Fruit fly (Drosophila melanogaster) whole organism, embryonic: ENCODE data around the gene CG43062.

Experiments used
- Awh ChIP-seq: fragments of 200-800 bp; sonication (Bioruptor generic); IDR thresholded peaks from 2 replicates; pipeline ENCODE4, ENCODE4 v1.3.6; 2022; ENCODE audit warnings: missing biosample characterization, missing genetic modification characterization
- BtbVII ChIP-seq: fragments of 200-800 bp; sonication (Bioruptor generic); optimal IDR thresholded peaks from 3 replicates; lab custom pipeline; 2017; ENCODE audit warnings: missing biosample characterization, mild to moderate bottlenecking, missing genetic modification characterization
- CG10147 ChIP-seq: fragments of 200-800 bp; sonication (Bioruptor generic); optimal IDR thresholded peaks from 2 replicates; lab custom pipeline; 2019; ENCODE audit warnings: missing biosample characterization, mild to moderate bottlenecking, missing genetic modification characterization, moderate library complexity
- CG10654 ChIP-seq: fragments of 200-800 bp; sonication (Bioruptor generic); optimal IDR thresholded peaks from 2 replicates; lab custom pipeline; 2016; ENCODE audit warnings: missing biosample characterization, missing genetic modification characterization
- CG11456 ChIP-seq: fragments of 200-800 bp; sonication (Bioruptor generic); IDR thresholded peaks from 3 replicates; pipeline ENCODE4 v1.3.6; 2022; ENCODE audit warnings: missing biosample characterization, missing genetic modification characterization
- CG12155 ChIP-seq: fragments of 200-800 bp; sonication (Bioruptor generic); optimal IDR thresholded peaks from 3 replicates; lab custom pipeline; 2016; ENCODE audit warnings: missing biosample characterization, missing genetic modification characterization
- CG12236 ChIP-seq: fragments of 200-800 bp; sonication (Bioruptor generic); optimal IDR thresholded peaks from 2 replicates; lab custom pipeline; 2016; ENCODE audit warnings: missing biosample characterization, missing genetic modification characterization
- CG13775 ChIP-seq: fragments of 200-800 bp; sonication (Bioruptor generic); optimal IDR thresholded peaks from 3 replicates; lab custom pipeline; 2017; ENCODE audit warnings: missing biosample characterization, mild to moderate bottlenecking, missing genetic modification characterization
- CG15514 ChIP-seq: fragments of 200-800 bp; sonication (Bioruptor generic); optimal IDR thresholded peaks from 3 replicates; lab custom pipeline; 2017; ENCODE audit warnings: missing biosample characterization, missing genetic modification characterization, mild to moderate bottlenecking, moderate library complexity, missing genetic modification reagents
- CG18599 ChIP-seq: fragments of 200-800 bp; sonication (Bioruptor generic); optimal IDR thresholded peaks from 3 replicates; lab custom pipeline; 2017; ENCODE audit warnings: missing biosample characterization, missing genetic modification characterization, mild to moderate bottlenecking, moderate library complexity, missing genetic modification reagents
- CG2120 ChIP-seq: fragments of 200-800 bp; sonication (Bioruptor generic); optimal IDR thresholded peaks from 3 replicates; lab custom pipeline; 2016; ENCODE audit warnings: missing biosample characterization, missing genetic modification characterization
- CG30403 ChIP-seq: fragments of 200-800 bp; sonication (Bioruptor generic); optimal IDR thresholded peaks from 3 replicates; lab custom pipeline; 2016; ENCODE audit warnings: missing biosample characterization, missing genetic modification characterization
- CG3065 ChIP-seq: fragments of 200-800 bp; sonication (Bioruptor generic); optimal IDR thresholded peaks from 2 replicates; lab custom pipeline; 2016; ENCODE audit warnings: missing biosample characterization, missing genetic modification characterization
- CG31441 ChIP-seq: fragments of 200-800 bp; sonication (Bioruptor generic); IDR thresholded peaks from 2 replicates; pipeline ENCODE4 v1.3.6; 2022; ENCODE audit warnings: missing biosample characterization, missing genetic modification characterization
- CG34224 ChIP-seq: fragments of 200-800 bp; sonication (Bioruptor generic); IDR thresholded peaks from 3 replicates; pipeline ENCODE4 v1.3.6; 2022; ENCODE audit warnings: missing biosample characterization, missing genetic modification characterization; ENCODE audit not compliant: partially characterized antibody
- CG4282 ChIP-seq: fragments of 200-800 bp; sonication (Bioruptor generic); optimal IDR thresholded peaks from 2 replicates; lab custom pipeline; 2016; ENCODE audit warnings: missing biosample characterization, missing genetic modification characterization
- CG4404 ChIP-seq: fragments of 200-800 bp; sonication (Bioruptor generic); IDR thresholded peaks from 2 replicates; pipeline ENCODE4 v1.3.6; 2022; ENCODE audit warnings: missing biosample characterization, missing genetic modification characterization
- CG4820 ChIP-seq: fragments of 200-800 bp; sonication (Bioruptor generic); optimal IDR thresholded peaks from 3 replicates; lab custom pipeline; 2016; ENCODE audit warnings: missing biosample characterization, missing genetic modification characterization
- CG7786 ChIP-seq: fragments of 200-800 bp; sonication (Bioruptor generic); optimal IDR thresholded peaks from 2 replicates; lab custom pipeline; 2016; ENCODE audit warnings: missing biosample characterization, missing genetic modification characterization
- CG7963 ChIP-seq: fragments of 200-800 bp; sonication (Bioruptor generic); IDR thresholded peaks from 3 replicates; pipeline ENCODE4 v1.3.6; 2022; ENCODE audit warnings: missing biosample characterization, missing genetic modification characterization; ENCODE audit not compliant: partially characterized antibody
- CG8089 ChIP-seq: fragments of 200-800 bp; sonication (Bioruptor generic); optimal IDR thresholded peaks from 3 replicates; lab custom pipeline; 2016; ENCODE audit warnings: missing biosample characterization, missing genetic modification characterization
- CoRest ChIP-seq: fragments of 200-800 bp; sonication (Bioruptor generic); optimal IDR thresholded peaks from 3 replicates; lab custom pipeline; 2018; ENCODE audit warnings: missing biosample characterization, mild to moderate bottlenecking, missing genetic modification characterization, moderate library complexity
- Dp ChIP-seq: fragments of 200-800 bp; sonication (Bioruptor generic); optimal IDR thresholded peaks from 2 replicates; lab custom pipeline; 2018; ENCODE audit warnings: missing biosample characterization, mild to moderate bottlenecking, missing genetic modification characterization, moderate library complexity
- GATAe ChIP-seq: fragments of 200-800 bp; sonication (Bioruptor generic); conservative IDR thresholded peaks from 2 replicates; pipeline ENCODE4 v1.3.6; 2022; ENCODE audit warnings: missing biosample characterization, missing genetic modification characterization
- Lpt ChIP-seq: fragments of >200 bp; optimal IDR thresholded peaks from 2 replicates; lab custom pipeline; 2018; ENCODE audit warnings: missing biosample characterization, missing genetic modification characterization
- NC2α ChIP-seq: fragments of 200-800 bp; sonication (Bioruptor generic); optimal IDR thresholded peaks from 2 replicates; lab custom pipeline; 2016; ENCODE audit warnings: missing biosample characterization, missing genetic modification characterization
- Nf-YB ChIP-seq: fragments of 200-800 bp; sonication (Bioruptor generic); optimal IDR thresholded peaks from 3 replicates; lab custom pipeline; 2019; ENCODE audit warnings: missing biosample characterization, mild to moderate bottlenecking, missing genetic modification characterization, moderate library complexity
- Rx ChIP-seq: fragments of 200-800 bp; sonication (Bioruptor generic); IDR thresholded peaks from 2 replicates; pipeline ENCODE4 v1.3.6; 2022; ENCODE audit warnings: missing biosample characterization, missing genetic modification characterization
- Six4 ChIP-seq: fragments of 200-800 bp; sonication (Bioruptor generic); optimal IDR thresholded peaks from 2 replicates; lab custom pipeline; 2016; ENCODE audit warnings: missing biosample characterization, missing genetic modification characterization
- Xbp1 ChIP-seq: fragments of 200-800 bp; sonication (Bioruptor generic); optimal IDR thresholded peaks from 3 replicates; lab custom pipeline; 2016; ENCODE audit warnings: missing biosample characterization, mild to moderate bottlenecking, missing genetic modification characterization
- danr ChIP-seq: fragments of 200-800 bp; sonication (Bioruptor generic); IDR thresholded peaks from 2 replicates; pipeline ENCODE4 v1.3.6; 2022; ENCODE audit warnings: missing biosample characterization, missing genetic modification characterization
- dpn ChIP-seq, 2 experiments: fragments of 200-800 bp; sonication (Bioruptor generic); optimal IDR thresholded peaks; 3 replicates each; lab custom pipeline; 2016; ENCODE audit warnings: missing biosample characterization in 2 of 2, missing genetic modification characterization in 2 of 2
- eve ChIP-seq, 2 experiments: fragments of >200 bp; optimal IDR thresholded peaks; 2 replicates each; lab custom pipeline; 2017; ENCODE audit warnings: missing biosample characterization in 2 of 2, missing genetic modification characterization in 2 of 2
- fd3F ChIP-seq: fragments of 200-800 bp; sonication (Bioruptor generic); optimal IDR thresholded peaks from 2 replicates; lab custom pipeline; 2018; ENCODE audit warnings: missing biosample characterization, mild to moderate bottlenecking, missing genetic modification characterization, moderate library complexity
- gem ChIP-seq: fragments of 200-800 bp; sonication (Bioruptor generic); optimal IDR thresholded peaks from 2 replicates; lab custom pipeline; 2019; ENCODE audit warnings: missing biosample characterization, mild to moderate bottlenecking, missing genetic modification characterization, moderate library complexity
- grau ChIP-seq: fragments of 200-800 bp; optimal IDR thresholded peaks from 3 replicates; lab custom pipeline; 2019; ENCODE audit warnings: missing biosample characterization, mild to moderate bottlenecking, missing genetic modification characterization, moderate library complexity
- hbn ChIP-seq: fragments of 200-800 bp; sonication (Bioruptor generic); IDR thresholded peaks from 2 replicates; pipeline ENCODE4 v1.3.6; 2022; ENCODE audit warnings: missing biosample characterization, missing genetic modification characterization; ENCODE audit not compliant: partially characterized antibody
- nau ChIP-seq: fragments of 200-800 bp; sonication (Bioruptor generic); optimal IDR thresholded peaks from 3 replicates; lab custom pipeline; 2017; ENCODE audit warnings: missing biosample characterization, mild to moderate bottlenecking, missing genetic modification characterization, missing genetic modification reagents
- nerfin-1 ChIP-seq: fragments of 200-800 bp; sonication (Bioruptor generic); optimal IDR thresholded peaks from 3 replicates; lab custom pipeline; 2019; ENCODE audit warnings: missing biosample characterization, mild to moderate bottlenecking, missing genetic modification characterization, moderate library complexity
- nerfin-2 ChIP-seq: fragments of 200-800 bp; sonication (Bioruptor generic); IDR thresholded peaks from 2 replicates; pipeline ENCODE4 v1.3.6; 2022; ENCODE audit warnings: missing biosample characterization, missing genetic modification characterization; ENCODE audit not compliant: partially characterized antibody
- nmo ChIP-seq: fragments of 200-800 bp; sonication (Bioruptor generic); optimal IDR thresholded peaks from 2 replicates; lab custom pipeline; 2018; ENCODE audit warnings: missing biosample characterization, mild to moderate bottlenecking, missing genetic modification characterization, moderate library complexity
- onecut ChIP-seq: fragments of 200-800 bp; sonication (Bioruptor generic); IDR thresholded peaks from 2 replicates; pipeline ENCODE4 v1.3.6; 2022; ENCODE audit warnings: missing biosample characterization, missing genetic modification characterization
- psq ChIP-seq: fragments of 200-800 bp; sonication (Bioruptor generic); optimal IDR thresholded peaks from 2 replicates; lab custom pipeline; 2017; ENCODE audit warnings: missing biosample characterization, missing genetic modification characterization
- pum ChIP-seq: fragments of 200-800 bp; sonication (Bioruptor generic); optimal IDR thresholded peaks from 2 replicates; lab custom pipeline; 2016; ENCODE audit warnings: missing biosample characterization, missing genetic modification characterization
- rib ChIP-seq: fragments of 200-800 bp; sonication (Bioruptor generic); IDR thresholded peaks from 2 replicates; pipeline ENCODE4 v1.3.6; 2022; ENCODE audit warnings: missing biosample characterization, missing genetic modification characterization
- shn ChIP-seq: fragments of 200-800 bp; sonication (Bioruptor generic); optimal IDR thresholded peaks from 3 replicates; lab custom pipeline; 2016; ENCODE audit warnings: missing biosample characterization, missing genetic modification characterization
- ssp ChIP-seq: fragments of 200-800 bp; sonication (Bioruptor generic); IDR thresholded peaks from 2 replicates; pipeline ENCODE4 v1.3.6; 2022; ENCODE audit warnings: missing biosample characterization, missing genetic modification characterization
- tup ChIP-seq: fragments of 200-800 bp; sonication (Bioruptor generic); optimal IDR thresholded peaks from 2 replicates; lab custom pipeline; 2016; ENCODE audit warnings: missing biosample characterization, mild to moderate bottlenecking, missing genetic modification characterization, moderate library complexity
- wor ChIP-seq: fragments of 200-800 bp; sonication (Bioruptor generic); IDR thresholded peaks from 2 replicates; pipeline ENCODE4 v1.3.6; 2022; ENCODE audit warnings: missing biosample characterization, missing genetic modification characterization
- zf30C ChIP-seq: fragments of 200-800 bp; sonication (Bioruptor generic); optimal IDR thresholded peaks from 3 replicates; lab custom pipeline; 2018; ENCODE audit warnings: missing biosample characterization, mild to moderate bottlenecking, missing genetic modification characterization

The CG43062 gene

DNA sequence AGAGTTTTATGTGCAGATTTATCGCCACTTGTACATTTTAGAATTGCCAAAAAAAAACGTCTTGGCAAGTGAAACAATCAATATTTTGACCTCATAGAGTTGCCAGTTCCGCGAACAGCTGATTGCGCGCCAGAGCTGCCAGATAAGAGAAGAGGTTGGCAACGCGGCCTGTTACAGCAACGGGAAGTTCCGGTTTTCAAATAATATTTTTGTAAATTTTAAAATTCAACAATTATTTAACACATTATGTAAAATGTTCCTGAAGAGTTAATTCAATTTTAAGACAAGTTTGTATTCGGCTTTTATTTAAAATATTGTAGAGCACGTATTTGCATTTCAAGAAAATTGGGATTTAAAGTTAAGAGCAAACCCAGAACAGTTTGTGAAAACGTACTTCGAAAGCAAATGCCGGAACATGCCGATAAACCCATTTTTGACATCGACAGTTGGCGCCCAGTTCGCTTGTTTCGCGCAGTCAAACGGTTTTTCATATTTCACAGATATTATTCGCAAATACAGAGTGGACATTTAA, 36.6 kb downstream of the CG43062 start, which contains the start of the genes prd1 and HisCl1 (continued):
- TF ChIP-seq Lpt (GFP tag; lab: Kevin White, UChicago): no peak
- peak; percentile 62 for TF ChIP-seq CG12155
- no peak for TF ChIP-seq gem
- TF ChIP-seq CG7786 (GFP tag; lab: Kevin White, UChicago): peak; percentile 60
- TF ChIP-seq Xbp1 (GFP tag; lab: Kevin White, UChicago): peak; percentile 76
- TF ChIP-seq fd3F (GFP tag; lab: Kevin White, UChicago): peak; percentile 68
- peak; percentile 43 for TF ChIP-seq pum (GFP tag; lab: Kevin White, UChicago)
- no peak for TF ChIP-seq grau (tag; lab: Kevin White, UChicago)
- TF ChIP-seq CG15514 (GFP tag; lab: Kevin White, UChicago): peak; percentile 77
- no peak for TF ChIP-seq hbn (GFP tag; lab: Robert Waterston, UW)
- TF ChIP-seq zf30C (GFP tag; lab: Kevin White, UChicago): no peak
- peak; percentile 57 to 70 for TF ChIP-seq dpn (GFP tag; optimal IDR thresholded peaks at IDR 0.05; lab: Kevin White, UChicago)
- TF ChIP-seq NC2α: no peak
- TF ChIP-seq CG11456 (GFP tag; lab: Robert Waterston, UW): peak; percentile 80
- TF ChIP-seq CG31441 (GFP tag; lab: Robert Waterston, UW): no peak
- TF ChIP-seq nau (GFP tag; lab: Kevin White, UChicago): no peak
- peak; percentile 73 for TF ChIP-seq Dp
- peak; percentile 41 for TF ChIP-seq CG8089 (GFP tag; lab: Kevin White, UChicago)
- 0 out of 2 replicates have a peak, but pooled peaks have one; percentile 35 for TF ChIP-seq Rx (GFP tag; lab: Robert Waterston, UW)
- no peak for TF ChIP-seq CG4282 (GFP tag; lab: Kevin White, UChicago)
- no peak; the same call in 1 of the 2 replicates for TF ChIP-seq GATAe
- no peak for TF ChIP-seq psq (GFP tag; lab: Kevin White, UChicago)
- TF ChIP-seq danr (GFP tag; lab: Robert Waterston, UW): no peak; the same call in 1 of the 2 replicates
- no peak for TF ChIP-seq CG34224 (GFP tag; lab: Robert Waterston, UW)
- no peak for TF ChIP-seq CG7963 (GFP tag; lab: Robert Waterston, UW)
- TF ChIP-seq CG4404 (GFP tag; lab: Robert Waterston, UW): peak; percentile 51; the same call in 1 of the 2 replicates
- TF ChIP-seq CoRest (tag; lab: Kevin White, UChicago): peak; percentile 91
- TF ChIP-seq ssp (GFP tag; lab: Robert Waterston, UW): peak; percentile 45
- peak; percentile 46 for TF ChIP-seq BtbVII (GFP tag; lab: Kevin White, UChicago)
- TF ChIP-seq Awh (GFP tag; lab: Robert Waterston, UW): 0 out of 2 replicates have a peak, but pooled peaks have one; percentile 36
- peak; percentile 99 for TF ChIP-seq onecut (GFP tag; lab: Robert Waterston, UW)
- no peak for TF ChIP-seq eve (GFP tag; optimal IDR thresholded peaks at IDR 0.05; lab: Kevin White, UChicago)
- TF ChIP-seq Six4 (GFP tag; lab: Kevin White, UChicago): peak; percentile 35
- peak; percentile 78 for TF ChIP-seq nerfin-1 (tag; lab: Kevin White, UChicago)
- peak; percentile 50 for TF ChIP-seq CG10654 (GFP tag; lab: Kevin White, UChicago)
- peak; percentile 89 for TF ChIP-seq nmo (GFP tag; lab: Kevin White, UChicago)
- peak; percentile 68 for TF ChIP-seq shn
- TF ChIP-seq wor (GFP tag; lab: Robert Waterston, UW): no peak
- TF ChIP-seq CG18599 (GFP tag; lab: Kevin White, UChicago): no peak
- peak; percentile 79 for TF ChIP-seq CG30403 (GFP tag; lab: Kevin White, UChicago)
- no peak; the same call in 1 of the 2 replicates for TF ChIP-seq rib (GFP tag; lab: Robert Waterston, UW)
- no peak for TF ChIP-seq CG10147 (GFP tag; lab: Kevin White, UChicago)
- peak; percentile 75 for TF ChIP-seq CG13775 (GFP tag; lab: Kevin White, UChicago)
- no peak for TF ChIP-seq nerfin-2 (GFP tag; lab: Robert Waterston, UW)
- TF ChIP-seq CG4820 (GFP tag; lab: Kevin White, UChicago): peak; percentile 14
- no peak for TF ChIP-seq CG12236
- no peak for TF ChIP-seq Nf-YB
- peak; percentile 6 for TF ChIP-seq tup (GFP tag; lab: Kevin White, UChicago)
- no peak for TF ChIP-seq CG3065 (GFP tag; lab: Kevin White, UChicago)
- TF ChIP-seq CG2120 (GFP tag; lab: Kevin White, UChicago): peak; percentile 87
